Worm (Caenorhabditis elegans) whole organism, early embryonic: ENCODE results near the gene dpff-1.

Experiments
- ama-1 ChIP-seq: fragments of 150-350 bp; optimal IDR thresholded peaks from 2 replicates; lab custom pipeline; 2014
- ceh-13 ChIP-seq: fragments of 200-800 bp; sonication (Bioruptor generic); optimal IDR thresholded peaks from 2 replicates; lab custom pipeline; 2018; ENCODE audit warnings: mild to moderate bottlenecking, missing genetic modification characterization, missing compliant biosample characterization

- TF ChIP-seq ceh-13 (GFP tag; lab: Kevin White, UChicago) (no peak), ama-1 (lab: Kevin White, UChicago) (no peak)
Measured at ce11 chrIII:5942104-5942503, 36.0 kb upstream of the dpff-1 start.
